Fruit fly (Drosophila melanogaster) whole organism, embryonic: Measurements from ENCODE around the gene LSm3.

Experiments used
- Adf1 ChIP-seq: fragments of 200-800 bp; sonication (Bioruptor generic); IDR thresholded peaks from 2 replicates; pipeline ENCODE4 v1.3.6; 2022; ENCODE audit warnings: missing biosample characterization, missing genetic modification characterization
- Atf6 ChIP-seq: fragments of 200-800 bp; sonication (Bioruptor generic); IDR thresholded peaks from 2 replicates; pipeline ENCODE4 v1.3.6; 2022; ENCODE audit warnings: missing biosample characterization, missing genetic modification characterization
- B-H2 ChIP-seq: fragments of 200-800 bp; sonication (Bioruptor generic); optimal IDR thresholded peaks from 2 replicates; lab custom pipeline; 2018; ENCODE audit warnings: missing biosample characterization, mild to moderate bottlenecking, missing genetic modification characterization
- Bteb2 ChIP-seq: fragments of 200-800 bp; sonication (Bioruptor generic); optimal IDR thresholded peaks from 2 replicates; lab custom pipeline; 2016; ENCODE audit warnings: missing biosample characterization, missing genetic modification characterization
- CG11560 ChIP-seq: fragments of 200-800 bp; sonication (Bioruptor generic); IDR thresholded peaks from 3 replicates; pipeline ENCODE4 v1.3.6; 2022; ENCODE audit warnings: missing biosample characterization, missing genetic modification characterization
- CG12299 ChIP-seq: fragments of 200-800 bp; sonication (Bioruptor generic); optimal IDR thresholded peaks from 2 replicates; lab custom pipeline; 2018; ENCODE audit warnings: missing biosample characterization, mild to moderate bottlenecking, missing genetic modification characterization
- CG12391 ChIP-seq: fragments of 200-800 bp; sonication (Bioruptor generic); optimal IDR thresholded peaks from 3 replicates; lab custom pipeline; 2018; ENCODE audit warnings: missing biosample characterization, mild to moderate bottlenecking, missing genetic modification characterization, moderate library complexity
- CG13894 ChIP-seq: fragments of 200-800 bp; sonication (Bioruptor generic); optimal IDR thresholded peaks from 3 replicates; lab custom pipeline; 2018; ENCODE audit warnings: missing biosample characterization, mild to moderate bottlenecking, missing genetic modification characterization, moderate library complexity
- CG14050 ChIP-seq: fragments of 200-800 bp; sonication (Bioruptor generic); IDR thresholded peaks from 3 replicates; pipeline ENCODE4 v1.3.6; 2022; ENCODE audit warnings: missing biosample characterization, missing genetic modification characterization
- CG14860 ChIP-seq: fragments of 200-800 bp; sonication (Bioruptor generic); IDR thresholded peaks from 3 replicates; pipeline ENCODE4 v1.3.6; 2022; ENCODE audit warnings: missing biosample characterization, missing genetic modification characterization; ENCODE audit not compliant: partially characterized antibody
- CG15479 ChIP-seq: fragments of 200-800 bp; sonication (Bioruptor generic); optimal IDR thresholded peaks from 3 replicates; lab custom pipeline; 2019; ENCODE audit warnings: missing biosample characterization, mild to moderate bottlenecking, missing genetic modification characterization, moderate library complexity
- CG15601 ChIP-seq: fragments of 200-800 bp; sonication (Bioruptor generic); optimal IDR thresholded peaks from 3 replicates; lab custom pipeline; 2019; ENCODE audit warnings: missing biosample characterization, mild to moderate bottlenecking, missing genetic modification characterization, moderate library complexity
- CG1603 ChIP-seq: fragments of 200-800 bp; sonication (Bioruptor generic); optimal IDR thresholded peaks from 2 replicates; lab custom pipeline; 2019; ENCODE audit warnings: missing biosample characterization, mild to moderate bottlenecking, missing genetic modification characterization, moderate library complexity
- CG16863 ChIP-seq: fragments of 200-800 bp; sonication (Bioruptor generic); optimal IDR thresholded peaks from 3 replicates; lab custom pipeline; 2016; ENCODE audit warnings: missing biosample characterization, missing genetic modification characterization
- CG17385 ChIP-seq: fragments of 200-800 bp; sonication (Bioruptor generic); optimal IDR thresholded peaks from 3 replicates; lab custom pipeline; 2018; ENCODE audit warnings: missing biosample characterization, mild to moderate bottlenecking, missing genetic modification characterization
- CG17568 ChIP-seq: fragments of 200-800 bp; sonication (Bioruptor generic); optimal IDR thresholded peaks from 2 replicates; lab custom pipeline; 2018; ENCODE audit warnings: missing biosample characterization, mild to moderate bottlenecking, missing genetic modification characterization, moderate library complexity
- CG1832 ChIP-seq: fragments of 200-800 bp; sonication (Bioruptor generic); optimal IDR thresholded peaks from 2 replicates; lab custom pipeline; 2017; ENCODE audit warnings: missing biosample characterization, mild to moderate bottlenecking, missing genetic modification characterization, inconsistent platforms
- CG18764 ChIP-seq: fragments of 200-800 bp; sonication (Bioruptor generic); optimal IDR thresholded peaks from 3 replicates; lab custom pipeline; 2016; ENCODE audit warnings: missing biosample characterization, missing genetic modification characterization
- CG32767 ChIP-seq: fragments of 200-800 bp; sonication (Bioruptor generic); IDR thresholded peaks from 2 replicates; pipeline ENCODE4 v1.3.6; 2022; ENCODE audit warnings: missing biosample characterization, missing genetic modification characterization
- CG34422 ChIP-seq: fragments of 200-800 bp; sonication (Bioruptor generic); IDR thresholded peaks from 3 replicates; pipeline ENCODE4 v1.3.6; 2022; ENCODE audit warnings: missing biosample characterization, missing genetic modification characterization
- CG42726 ChIP-seq: fragments of 200-800 bp; sonication (Bioruptor generic); IDR thresholded peaks from 2 replicates; pipeline ENCODE4 v1.3.6; 2022; ENCODE audit warnings: missing biosample characterization, missing genetic modification characterization; ENCODE audit not compliant: partially characterized antibody
- CG4328 ChIP-seq: fragments of 200-800 bp; sonication (Bioruptor generic); optimal IDR thresholded peaks from 3 replicates; lab custom pipeline; 2017; ENCODE audit warnings: missing biosample characterization, missing genetic modification reagents, missing genetic modification characterization
- CG43689 ChIP-seq: fragments of 200-800 bp; sonication (Bioruptor generic); IDR thresholded peaks from 2 replicates; pipeline ENCODE4 v1.3.6; 2022; ENCODE audit warnings: missing biosample characterization, missing genetic modification characterization
- CG4820 ChIP-seq: fragments of 200-800 bp; sonication (Bioruptor generic); optimal IDR thresholded peaks from 3 replicates; lab custom pipeline; 2016; ENCODE audit warnings: missing biosample characterization, missing genetic modification characterization
- CG8478 ChIP-seq: fragments of >200 bp; optimal IDR thresholded peaks from 2 replicates; lab custom pipeline; 2018
- H2.0 ChIP-seq: fragments of 200-800 bp; sonication (Bioruptor generic); IDR thresholded peaks from 2 replicates; pipeline ENCODE4 v1.3.6; 2022; ENCODE audit warnings: missing biosample characterization, missing genetic modification characterization
- Hmx ChIP-seq: fragments of 200-800 bp; sonication (Bioruptor generic); optimal IDR thresholded peaks from 2 replicates; lab custom pipeline; 2016; ENCODE audit warnings: missing biosample characterization, missing genetic modification characterization
- Hr39 ChIP-seq: fragments of >200 bp; optimal IDR thresholded peaks from 2 replicates; lab custom pipeline; 2017
- Jarid2 ChIP-seq: fragments of 200-800 bp; sonication (Bioruptor generic); optimal IDR thresholded peaks from 3 replicates; lab custom pipeline; 2017; ENCODE audit warnings: mild to moderate bottlenecking, missing biosample characterization, missing genetic modification reagents, missing genetic modification characterization
- Optix ChIP-seq: fragments of 200-800 bp; sonication (Bioruptor generic); IDR thresholded peaks from 3 replicates; pipeline ENCODE4 v1.3.6; 2022; ENCODE audit warnings: missing biosample characterization, missing genetic modification characterization
- Rx ChIP-seq: fragments of 200-800 bp; sonication (Bioruptor generic); IDR thresholded peaks from 2 replicates; pipeline ENCODE4 v1.3.6; 2022; ENCODE audit warnings: missing biosample characterization, missing genetic modification characterization
- Sox102F ChIP-seq: fragments of 200-800 bp; sonication (Bioruptor generic); optimal IDR thresholded peaks from 2 replicates; lab custom pipeline; 2018; ENCODE audit warnings: missing biosample characterization, mild to moderate bottlenecking, missing genetic modification characterization, moderate library complexity
- Spps ChIP-seq: fragments of 200-800 bp; sonication (Bioruptor generic); optimal IDR thresholded peaks from 2 replicates; lab custom pipeline; 2018; ENCODE audit warnings: missing biosample characterization, mild to moderate bottlenecking, missing genetic modification characterization
- Vsx1 ChIP-seq: fragments of 200-800 bp; sonication (Bioruptor generic); optimal IDR thresholded peaks from 2 replicates; lab custom pipeline; 2017; ENCODE audit warnings: missing biosample characterization, mild to moderate bottlenecking, missing genetic modification characterization, missing genetic modification reagents
- Xrp1 ChIP-seq: fragments of 200-800 bp; sonication (Bioruptor generic); IDR thresholded peaks from 2 replicates; pipeline ENCODE4 v1.3.6; 2022; ENCODE audit warnings: missing biosample characterization, missing genetic modification characterization
- az2 ChIP-seq: fragments of 200-800 bp; sonication (Bioruptor generic); optimal IDR thresholded peaks from 3 replicates; lab custom pipeline; 2016; ENCODE audit warnings: missing biosample characterization, missing genetic modification characterization
- da ChIP-seq: fragments of 200-800 bp; sonication (Bioruptor generic); optimal IDR thresholded peaks from 2 replicates; lab custom pipeline; 2016; ENCODE audit warnings: missing biosample characterization, missing genetic modification characterization
- exex ChIP-seq: fragments of 200-800 bp; sonication (Bioruptor generic); optimal IDR thresholded peaks from 4 replicates; lab custom pipeline; 2018; ENCODE audit warnings: missing biosample characterization, mild to moderate bottlenecking, missing genetic modification characterization, moderate library complexity
- fd64A ChIP-seq: fragments of 200-800 bp; sonication (Bioruptor generic); optimal IDR thresholded peaks from 3 replicates; lab custom pipeline; 2018; ENCODE audit warnings: missing biosample characterization, mild to moderate bottlenecking, missing genetic modification characterization
- gem ChIP-seq: fragments of 200-800 bp; sonication (Bioruptor generic); optimal IDR thresholded peaks from 2 replicates; lab custom pipeline; 2019; ENCODE audit warnings: missing biosample characterization, mild to moderate bottlenecking, missing genetic modification characterization, moderate library complexity
- gro ChIP-seq: fragments of 200-800 bp; sonication (Bioruptor generic); optimal IDR thresholded peaks from 2 replicates; lab custom pipeline; 2016; ENCODE audit warnings: missing biosample characterization, missing genetic modification characterization
- hth ChIP-seq: fragments of >200 bp; optimal IDR thresholded peaks from 2 replicates; lab custom pipeline; 2017; ENCODE audit warnings: inconsistent platforms
- jigr1 ChIP-seq: fragments of 200-800 bp; sonication (Bioruptor generic); IDR thresholded peaks from 3 replicates; pipeline ENCODE4 v1.3.6; 2022; ENCODE audit warnings: missing biosample characterization, missing genetic modification characterization
- lilli ChIP-seq: fragments of 200-800 bp; sonication (Bioruptor generic); optimal IDR thresholded peaks from 3 replicates; lab custom pipeline; 2016; ENCODE audit warnings: missing biosample characterization, missing genetic modification characterization
- maf-S ChIP-seq: fragments of 200-800 bp; sonication (Bioruptor generic); optimal IDR thresholded peaks from 2 replicates; lab custom pipeline; 2016; ENCODE audit warnings: missing biosample characterization, missing genetic modification characterization
- pnt ChIP-seq: fragments of 200-800 bp; sonication (Bioruptor generic); optimal IDR thresholded peaks from 3 replicates; lab custom pipeline; 2016; ENCODE audit warnings: missing biosample characterization, missing genetic modification characterization
- repo ChIP-seq: fragments of 200-800 bp; sonication (Bioruptor generic); optimal IDR thresholded peaks from 2 replicates; lab custom pipeline; 2016; ENCODE audit warnings: missing biosample characterization, missing genetic modification characterization
- salm ChIP-seq: fragments of 200-800 bp; sonication (Bioruptor generic); optimal IDR thresholded peaks from 2 replicates; lab custom pipeline; 2018; ENCODE audit warnings: missing biosample characterization, mild to moderate bottlenecking, missing genetic modification characterization
- schlank ChIP-seq: fragments of 200-800 bp; sonication (Bioruptor generic); optimal IDR thresholded peaks from 2 replicates; lab custom pipeline; 2018; ENCODE audit warnings: missing biosample characterization, mild to moderate bottlenecking, missing genetic modification characterization
- sens ChIP-seq: fragments of 200-800 bp; sonication (Bioruptor generic); peaks from one replicate; lab custom pipeline; 2016; ENCODE audit warnings: missing biosample characterization, missing genetic modification characterization
- ssp ChIP-seq: fragments of 200-800 bp; sonication (Bioruptor generic); IDR thresholded peaks from 2 replicates; pipeline ENCODE4 v1.3.6; 2022; ENCODE audit warnings: missing biosample characterization, missing genetic modification characterization

LSm3 gene

dm6 chr3R:24031019-24031824 lies 35.2 kb downstream of the LSm3 start (continued):
- TF ChIP-seq Rx (GFP tag; lab: Robert Waterston, UW): 0 out of 2 replicates have a peak, but pooled peaks have one; percentile 23
- TF ChIP-seq salm (tag; lab: Kevin White, UChicago): no peak
- no peak for TF ChIP-seq repo
- TF ChIP-seq CG14050: 0 out of 3 replicates have a peak, but pooled peaks have one; percentile 12
- no peak for TF ChIP-seq B-H2
- peak; percentile 56 for TF ChIP-seq sens
- TF ChIP-seq pnt: no peak
- TF ChIP-seq CG1603 (tag; lab: Kevin White, UChicago): no peak
- peak; percentile 26 for TF ChIP-seq CG12299 (tag; lab: Kevin White, UChicago)
- TF ChIP-seq Spps (tag; lab: Kevin White, UChicago): peak; percentile 3
- TF ChIP-seq gro: no peak
- no peak for TF ChIP-seq Optix (GFP tag; lab: Robert Waterston, UW)
- TF ChIP-seq Sox102F (GFP tag; lab: Kevin White, UChicago): no peak
- no peak for TF ChIP-seq CG17568 (GFP tag; lab: Kevin White, UChicago)
- TF ChIP-seq Jarid2 (GFP tag; lab: Kevin White, UChicago): peak; percentile 86
- TF ChIP-seq Atf6: peak; percentile 47; the same call in 1 of the 2 replicates
- no peak for TF ChIP-seq hth (lab: Kevin White, UChicago)
- no peak for TF ChIP-seq jigr1
- TF ChIP-seq ssp (GFP tag; lab: Robert Waterston, UW): no peak
- peak; percentile 53 for TF ChIP-seq CG15479 (GFP tag; lab: Kevin White, UChicago)
- peak; percentile 51 for TF ChIP-seq CG1832 (GFP tag; lab: Kevin White, UChicago)
- TF ChIP-seq CG12391 (tag; lab: Kevin White, UChicago): no peak
- TF ChIP-seq CG18764 (GFP tag; lab: Kevin White, UChicago): no peak
- TF ChIP-seq Xrp1 (GFP tag; lab: Robert Waterston, UW): no peak; the same call in 1 of the 2 replicates
- TF ChIP-seq CG43689 (GFP tag; lab: Robert Waterston, UW): no peak
- TF ChIP-seq CG13894 (tag; lab: Kevin White, UChicago): peak; percentile 34
- no peak for TF ChIP-seq CG8478 (lab: Kevin White, UChicago)
- peak; percentile 22 for TF ChIP-seq Vsx1 (GFP tag; lab: Kevin White, UChicago)
- no peak for TF ChIP-seq da (GFP tag; lab: Kevin White, UChicago)
- no peak for TF ChIP-seq CG16863 (GFP tag; lab: Kevin White, UChicago)
- no peak for TF ChIP-seq CG4820 (GFP tag; lab: Kevin White, UChicago)
- TF ChIP-seq Hmx (GFP tag; lab: Kevin White, UChicago): no peak
- no peak for TF ChIP-seq maf-S (GFP tag; lab: Kevin White, UChicago)
- TF ChIP-seq Adf1 (GFP tag; lab: Robert Waterston, UW): peak; percentile 17; the same call in 1 of the 2 replicates
- no peak for TF ChIP-seq CG42726
- TF ChIP-seq fd64A (GFP tag; lab: Kevin White, UChicago): no peak
- TF ChIP-seq Bteb2 (GFP tag; lab: Kevin White, UChicago): no peak
- no peak for TF ChIP-seq CG4328 (GFP tag; lab: Kevin White, UChicago)
- no peak for TF ChIP-seq exex (tag; lab: Kevin White, UChicago)
- TF ChIP-seq CG32767 (GFP tag; lab: Robert Waterston, UW): 0 out of 2 replicates have a peak, but pooled peaks have one; percentile 32
- peak; percentile 7 for TF ChIP-seq gem (tag; lab: Kevin White, UChicago)
- TF ChIP-seq CG15601 (tag; lab: Kevin White, UChicago): no peak
- peak; percentile 44 for TF ChIP-seq CG17385 (GFP tag; lab: Kevin White, UChicago)
- no peak for TF ChIP-seq lilli (GFP tag; lab: Kevin White, UChicago)
- TF ChIP-seq schlank (tag; lab: Kevin White, UChicago): no peak
- TF ChIP-seq CG14860 (GFP tag; lab: Robert Waterston, UW): no peak
- no peak for TF ChIP-seq Hr39 (lab: Kevin White, UChicago)
- no peak for TF ChIP-seq CG11560
- TF ChIP-seq H2.0 (GFP tag; lab: Robert Waterston, UW): no peak
- no peak; the same call in 2 of the 3 replicates for TF ChIP-seq CG34422 (GFP tag; lab: Robert Waterston, UW)
- no peak for TF ChIP-seq az2 (GFP tag; lab: Kevin White, UChicago)
